Fruit fly (Drosophila melanogaster) whole organism, embryonic: ENCODE measurements around the gene Usp1.
A peak's percentile ranks its signal among the peaks of the same experiment; 100 is the strongest.

ENCODE experiments used
- Antp ChIP-seq: fragments of 200-800 bp; sonication (Bioruptor generic); optimal IDR thresholded peaks from 3 replicates; lab custom pipeline; 2016; ENCODE audit warnings: missing biosample characterization, missing genetic modification characterization
- CG10209 ChIP-seq: fragments of 200-800 bp; sonication (Bioruptor generic); optimal IDR thresholded peaks from 3 replicates; lab custom pipeline; 2017; ENCODE audit warnings: missing biosample characterization, mild to moderate bottlenecking, missing genetic modification characterization, missing genetic modification reagents
- CG10565 ChIP-seq: fragments of 200-800 bp; sonication (Bioruptor generic); optimal IDR thresholded peaks from 3 replicates; lab custom pipeline; 2016; ENCODE audit warnings: missing biosample characterization, mild to moderate bottlenecking, missing genetic modification characterization
- CG11398 ChIP-seq: fragments of 200-800 bp; sonication (Bioruptor generic); optimal IDR thresholded peaks from 2 replicates; lab custom pipeline; 2016; ENCODE audit warnings: missing biosample characterization, missing genetic modification characterization
- CG11560 ChIP-seq: fragments of 200-800 bp; sonication (Bioruptor generic); IDR thresholded peaks from 3 replicates; pipeline ENCODE4 v1.3.6; 2022; ENCODE audit warnings: missing biosample characterization, missing genetic modification characterization
- CG13287 ChIP-seq: fragments of 200-800 bp; sonication (Bioruptor generic); IDR thresholded peaks from 2 replicates; pipeline ENCODE4 v1.3.6; 2022; ENCODE audit warnings: missing biosample characterization, missing genetic modification characterization; ENCODE audit not compliant: partially characterized antibody
- CG1529 ChIP-seq: fragments of 200-800 bp; sonication (Bioruptor generic); optimal IDR thresholded peaks from 3 replicates; lab custom pipeline; 2018; ENCODE audit warnings: missing biosample characterization, missing genetic modification characterization
- CG16863 ChIP-seq: fragments of 200-800 bp; sonication (Bioruptor generic); optimal IDR thresholded peaks from 3 replicates; lab custom pipeline; 2016; ENCODE audit warnings: missing biosample characterization, missing genetic modification characterization
- CG17361 ChIP-seq: fragments of 200-800 bp; sonication (Bioruptor generic); IDR thresholded peaks from 3 replicates; pipeline ENCODE4 v1.3.6; 2022; ENCODE audit warnings: missing biosample characterization, missing genetic modification characterization
- CG18599 ChIP-seq: fragments of 200-800 bp; sonication (Bioruptor generic); optimal IDR thresholded peaks from 3 replicates; lab custom pipeline; 2017; ENCODE audit warnings: missing biosample characterization, missing genetic modification characterization, mild to moderate bottlenecking, moderate library complexity, missing genetic modification reagents
- CG31365 ChIP-seq: fragments of 200-800 bp; sonication (Bioruptor generic); optimal IDR thresholded peaks from 2 replicates; lab custom pipeline; 2018; ENCODE audit warnings: missing biosample characterization, mild to moderate bottlenecking, missing genetic modification characterization
- CG34422 ChIP-seq: fragments of 200-800 bp; sonication (Bioruptor generic); IDR thresholded peaks from 3 replicates; pipeline ENCODE4 v1.3.6; 2022; ENCODE audit warnings: missing biosample characterization, missing genetic modification characterization
- CG3726 ChIP-seq: fragments of 200-800 bp; sonication (Bioruptor generic); IDR thresholded peaks from 3 replicates; pipeline ENCODE4, ENCODE4 v1.3.6; 2022; ENCODE audit warnings: missing biosample characterization, missing genetic modification characterization
- CG4820 ChIP-seq: fragments of 200-800 bp; sonication (Bioruptor generic); optimal IDR thresholded peaks from 3 replicates; lab custom pipeline; 2016; ENCODE audit warnings: missing biosample characterization, missing genetic modification characterization
- CG6175 ChIP-seq: fragments of 200-800 bp; sonication (Bioruptor generic); IDR thresholded peaks from 3 replicates; pipeline ENCODE4 v1.3.6; 2022; ENCODE audit warnings: missing biosample characterization, missing genetic modification characterization
- CG6791 ChIP-seq: fragments of 200-800 bp; sonication (Bioruptor generic); IDR thresholded peaks from 3 replicates; pipeline ENCODE4 v1.3.6; 2022; ENCODE audit warnings: missing biosample characterization, missing genetic modification characterization; ENCODE audit not compliant: partially characterized antibody
- CG6854 ChIP-seq: fragments of 200-800 bp; sonication (Bioruptor generic); optimal IDR thresholded peaks from 3 replicates; lab custom pipeline; 2017; ENCODE audit warnings: missing biosample characterization, mild to moderate bottlenecking, missing genetic modification characterization
- CG7745 ChIP-seq: fragments of 200-800 bp; sonication (Bioruptor generic); optimal IDR thresholded peaks from 2 replicates; lab custom pipeline; 2018; ENCODE audit warnings: missing biosample characterization, mild to moderate bottlenecking, missing genetic modification characterization, moderate library complexity
- CG7786 ChIP-seq: fragments of 200-800 bp; sonication (Bioruptor generic); optimal IDR thresholded peaks from 2 replicates; lab custom pipeline; 2016; ENCODE audit warnings: missing biosample characterization, missing genetic modification characterization
- CG7839 ChIP-seq: fragments of 200-800 bp; sonication (Bioruptor generic); optimal IDR thresholded peaks from 3 replicates; lab custom pipeline; 2018; ENCODE audit warnings: missing biosample characterization, mild to moderate bottlenecking, missing genetic modification characterization, moderate library complexity
- CG7963 ChIP-seq: fragments of 200-800 bp; sonication (Bioruptor generic); IDR thresholded peaks from 3 replicates; pipeline ENCODE4 v1.3.6; 2022; ENCODE audit warnings: missing biosample characterization, missing genetic modification characterization; ENCODE audit not compliant: partially characterized antibody
- CG8924 ChIP-seq: fragments of 200-800 bp; optimal IDR thresholded peaks from 3 replicates; lab custom pipeline; 2019; ENCODE audit warnings: missing biosample characterization, mild to moderate bottlenecking, missing genetic modification characterization, moderate library complexity
- CG9932 ChIP-seq: fragments of 200-800 bp; sonication (Bioruptor generic); IDR thresholded peaks from 2 replicates; pipeline ENCODE4 v1.3.6; 2022; ENCODE audit warnings: missing biosample characterization, missing genetic modification characterization
- Dfd ChIP-seq, 2 experiments: fragments of >200 bp; optimal IDR thresholded peaks; 2 replicates each; lab custom pipeline; 2017; ENCODE audit warnings: missing biosample characterization in 2 of 2, missing genetic modification characterization in 2 of 2
- Dll ChIP-seq: fragments of 200-800 bp; sonication (Bioruptor generic); IDR thresholded peaks from 4 replicates; pipeline ENCODE4 v1.3.6; 2022; ENCODE audit warnings: missing biosample characterization, missing genetic modification characterization; ENCODE audit not compliant: partially characterized antibody
- Ets65A ChIP-seq: fragments of 200-800 bp; sonication (Bioruptor generic); peaks from one replicate; lab custom pipeline; 2016; ENCODE audit warnings: missing biosample characterization, missing genetic modification characterization
- Ets97D ChIP-seq: fragments of 200-800 bp; sonication (Bioruptor generic); optimal IDR thresholded peaks from 3 replicates; lab custom pipeline; 2016; ENCODE audit warnings: missing biosample characterization, missing genetic modification characterization
- Fer3 ChIP-seq: fragments of 200-800 bp; sonication (Bioruptor generic); optimal IDR thresholded peaks from 2 replicates; lab custom pipeline; 2018; ENCODE audit warnings: missing biosample characterization, mild to moderate bottlenecking, missing genetic modification characterization, moderate library complexity
- HmgD ChIP-seq: fragments of 200-800 bp; sonication (Bioruptor generic); optimal IDR thresholded peaks from 3 replicates; lab custom pipeline; 2016; ENCODE audit warnings: missing biosample characterization, missing genetic modification characterization
- Hmr ChIP-seq: fragments of 200-800 bp; sonication (Bioruptor generic); optimal IDR thresholded peaks from 3 replicates; lab custom pipeline; 2017; ENCODE audit warnings: mild to moderate bottlenecking, missing biosample characterization, missing genetic modification reagents, missing genetic modification characterization
- Hmx ChIP-seq: fragments of 200-800 bp; sonication (Bioruptor generic); optimal IDR thresholded peaks from 2 replicates; lab custom pipeline; 2016; ENCODE audit warnings: missing biosample characterization, missing genetic modification characterization
- Optix ChIP-seq: fragments of 200-800 bp; sonication (Bioruptor generic); IDR thresholded peaks from 3 replicates; pipeline ENCODE4 v1.3.6; 2022; ENCODE audit warnings: missing biosample characterization, missing genetic modification characterization
- ara ChIP-seq: fragments of 200-800 bp; sonication (Bioruptor generic); IDR thresholded peaks from 2 replicates; pipeline ENCODE4 v1.3.6; 2022; ENCODE audit warnings: missing biosample characterization, missing genetic modification characterization
- cad ChIP-seq: fragments of >200 bp; optimal IDR thresholded peaks from 2 replicates; lab custom pipeline; 2017; ENCODE audit warnings: missing biosample characterization, missing genetic modification characterization
- ci ChIP-seq: fragments of 200-800 bp; sonication (Bioruptor generic); IDR thresholded peaks from 3 replicates; pipeline ENCODE4 v1.3.6; 2022; ENCODE audit warnings: missing biosample characterization, missing genetic modification characterization
- crc ChIP-seq: fragments of 200-800 bp; sonication (Bioruptor generic); optimal IDR thresholded peaks from 2 replicates; lab custom pipeline; 2016; ENCODE audit warnings: missing biosample characterization, missing genetic modification characterization
- eve ChIP-seq, 2 experiments: fragments of >200 bp; optimal IDR thresholded peaks; 2 replicates each; lab custom pipeline; 2017; ENCODE audit warnings: missing biosample characterization in 2 of 2, missing genetic modification characterization in 2 of 2
- gce ChIP-seq: fragments of 200-800 bp; sonication (Bioruptor generic); IDR thresholded peaks from 3 replicates; pipeline ENCODE4 v1.3.6; 2022; ENCODE audit warnings: missing biosample characterization, missing genetic modification characterization
- gcm ChIP-seq: fragments of 200-800 bp; sonication (Bioruptor generic); optimal IDR thresholded peaks from 2 replicates; lab custom pipeline; 2019; ENCODE audit warnings: missing biosample characterization, mild to moderate bottlenecking, missing genetic modification characterization, moderate library complexity
- gsb-n ChIP-seq: fragments of 200-800 bp; sonication (Bioruptor generic); optimal IDR thresholded peaks from 3 replicates; lab custom pipeline; 2018; ENCODE audit warnings: missing biosample characterization, mild to moderate bottlenecking, missing genetic modification characterization
- ken ChIP-seq: fragments of 200-800 bp; sonication (Bioruptor generic); IDR thresholded peaks from 3 replicates; pipeline ENCODE4 v1.3.6; 2022; ENCODE audit warnings: missing biosample characterization, missing genetic modification characterization
- lola ChIP-seq, 3 experiments: fragments of >200 bp in 2 of 3; fragments of 200-800 bp in 1 of 3; sonication (Bioruptor generic) in 1 of 3; optimal IDR thresholded peaks; 2 replicates each; lab custom pipeline; 2017 to 2019; ENCODE audit warnings: missing biosample characterization in 3 of 3, missing genetic modification characterization in 3 of 3, mild to moderate bottlenecking in 1 of 3, moderate library complexity in 1 of 3
- odd ChIP-seq: fragments of 200-800 bp; sonication (Bioruptor generic); optimal IDR thresholded peaks from 2 replicates; lab custom pipeline; 2017; ENCODE audit warnings: missing biosample characterization, mild to moderate bottlenecking, missing genetic modification characterization
- onecut ChIP-seq: fragments of 200-800 bp; sonication (Bioruptor generic); IDR thresholded peaks from 2 replicates; pipeline ENCODE4 v1.3.6; 2022; ENCODE audit warnings: missing biosample characterization, missing genetic modification characterization
- psq ChIP-seq: fragments of 200-800 bp; sonication (Bioruptor generic); optimal IDR thresholded peaks from 2 replicates; lab custom pipeline; 2017; ENCODE audit warnings: missing biosample characterization, missing genetic modification characterization
- stc ChIP-seq: fragments of 200-800 bp; sonication (Bioruptor generic); IDR thresholded peaks from 2 replicates; pipeline ENCODE4 v1.3.6; 2022; ENCODE audit warnings: missing biosample characterization, missing genetic modification characterization
- stwl ChIP-seq: fragments of 200-800 bp; sonication (Bioruptor generic); optimal IDR thresholded peaks from 3 replicates; lab custom pipeline; 2018; ENCODE audit warnings: missing biosample characterization, mild to moderate bottlenecking, missing genetic modification characterization, moderate library complexity
- tna ChIP-seq: fragments of 200-800 bp; sonication (Bioruptor generic); IDR thresholded peaks from 2 replicates; pipeline ENCODE4 v1.3.6; 2022; ENCODE audit warnings: missing biosample characterization, missing genetic modification characterization; ENCODE audit not compliant: partially characterized antibody
- twi ChIP-seq: fragments of 200-800 bp; optimal IDR thresholded peaks from 2 replicates; lab custom pipeline; 2019; ENCODE audit warnings: missing biosample characterization, mild to moderate bottlenecking, missing genetic modification characterization, moderate library complexity

Gene Usp1

DNA sequence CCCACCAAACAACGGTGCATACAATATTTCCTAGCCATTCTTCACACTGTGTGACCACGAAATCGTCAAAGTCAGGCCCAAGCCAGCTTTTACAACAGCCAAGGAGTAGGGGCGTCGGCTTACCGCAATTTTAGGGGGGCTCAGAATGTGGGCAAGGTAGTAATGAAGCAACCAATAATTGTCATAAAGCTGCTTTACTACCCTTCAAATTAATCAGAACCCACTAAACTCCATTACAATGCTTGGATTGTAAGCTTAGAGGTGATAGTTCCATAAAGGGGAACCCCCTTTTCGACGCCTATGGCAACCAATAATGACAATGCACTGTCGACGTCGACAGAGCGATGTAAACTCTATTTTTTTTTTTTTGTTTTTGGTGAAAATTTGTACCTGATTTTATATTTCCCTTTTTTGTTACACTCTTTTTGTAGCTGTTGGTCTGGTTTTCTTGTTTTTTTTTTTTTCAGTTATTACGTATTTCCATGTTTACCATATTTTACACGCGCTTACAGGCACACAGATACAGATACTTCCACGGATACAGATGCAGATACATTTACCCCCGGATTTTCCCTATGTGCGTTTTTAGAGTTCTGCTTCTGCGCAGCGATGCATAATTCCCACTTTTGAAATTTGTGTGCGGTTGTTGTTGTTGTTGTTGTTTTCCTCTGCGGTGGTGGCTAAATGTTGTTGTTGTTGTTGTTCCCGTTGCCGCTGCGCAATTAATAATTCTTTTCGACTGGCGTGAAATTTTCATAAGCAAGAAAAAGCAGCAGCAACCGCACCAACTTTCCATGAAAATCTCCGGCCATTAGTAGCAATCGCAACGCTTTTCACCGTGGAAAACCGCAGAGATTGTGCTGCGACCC is 24.1 kb upstream of the Usp1 start (continued):
- TF ChIP-seq eve (GFP tag; optimal IDR thresholded peaks at IDR 0.05; lab: Kevin White, UChicago), result peak in 1 of 2 experiments; percentile 94
- TF ChIP-seq CG4820 (GFP tag; lab: Kevin White, UChicago), result peak; percentile 83
- TF ChIP-seq CG6175 (GFP tag; lab: Robert Waterston, UW), result no peak
- TF ChIP-seq Ets65A (GFP tag; lab: Kevin White, UChicago), result peak; percentile 92
- peak in 1 of 3 experiments; percentile 80 for TF ChIP-seq lola (GFP tag; optimal IDR thresholded peaks at IDR 0.05; lab: Kevin White, UChicago)
- no peak for TF ChIP-seq Dll (GFP tag; lab: Robert Waterston, UW)
- no peak for TF ChIP-seq Dfd (GFP tag; optimal IDR thresholded peaks at IDR 0.05; lab: Kevin White, UChicago)
- peak; percentile 79 for TF ChIP-seq stc (GFP tag; lab: Robert Waterston, UW)
- TF ChIP-seq twi, result peak; percentile 40
- no peak for TF ChIP-seq CG6791 (GFP tag; lab: Robert Waterston, UW)
- no peak for TF ChIP-seq CG13287 (GFP tag; lab: Robert Waterston, UW)
- peak; percentile 33 for TF ChIP-seq CG7786 (GFP tag; lab: Kevin White, UChicago)
- TF ChIP-seq Hmr (GFP tag; lab: Kevin White, UChicago), result peak; percentile 16
- TF ChIP-seq CG16863, result peak; percentile 79
- no peak for TF ChIP-seq tna
- peak; percentile 72 for TF ChIP-seq gcm (GFP tag; lab: Kevin White, UChicago)
- peak; percentile 41 for TF ChIP-seq CG31365 (tag; lab: Kevin White, UChicago)
- no peak for TF ChIP-seq Hmx (GFP tag; lab: Kevin White, UChicago)
- peak; percentile 72 for TF ChIP-seq onecut (GFP tag; lab: Robert Waterston, UW)
- TF ChIP-seq CG17361 (GFP tag; lab: Robert Waterston, UW), result peak; percentile 87
- TF ChIP-seq CG18599 (GFP tag; lab: Kevin White, UChicago), result peak; percentile 71
- TF ChIP-seq cad (GFP tag; lab: Kevin White, UChicago), result no peak
- peak; percentile 81 for TF ChIP-seq CG34422 (GFP tag; lab: Robert Waterston, UW)
- TF ChIP-seq CG9932 (GFP tag; lab: Robert Waterston, UW), result no peak
- TF ChIP-seq CG10565 (GFP tag; lab: Kevin White, UChicago), result peak; percentile 24
- TF ChIP-seq odd (GFP tag; lab: Kevin White, UChicago), result peak; percentile 61
- peak; percentile 68 for TF ChIP-seq CG10209 (GFP tag; lab: Kevin White, UChicago)
- peak; percentile 27 for TF ChIP-seq crc
- no peak for TF ChIP-seq CG7745 (tag; lab: Kevin White, UChicago)
- TF ChIP-seq CG1529 (GFP tag; lab: Kevin White, UChicago), result peak; percentile 80
- no peak for TF ChIP-seq HmgD (GFP tag; lab: Kevin White, UChicago)
- peak; percentile 72; the same call in 1 of the 3 replicates for TF ChIP-seq CG3726 (GFP tag; lab: Robert Waterston, UW)
- TF ChIP-seq psq, result peak; percentile 18
- peak; percentile 46 for TF ChIP-seq Fer3 (tag; lab: Kevin White, UChicago)
- TF ChIP-seq Antp (GFP tag; lab: Kevin White, UChicago), result peak; percentile 79
- peak; percentile 28 for TF ChIP-seq CG6854 (GFP tag; lab: Kevin White, UChicago)
- TF ChIP-seq Optix (GFP tag; lab: Robert Waterston, UW), result peak; percentile 82
- peak; percentile 85 for TF ChIP-seq ara (GFP tag; lab: Robert Waterston, UW)
- no peak for TF ChIP-seq stwl (tag; lab: Kevin White, UChicago)
- TF ChIP-seq CG8924 (tag; lab: Kevin White, UChicago), result peak; percentile 77
- TF ChIP-seq CG11398 (GFP tag; lab: Kevin White, UChicago), result peak; percentile 75
- 0 out of 3 replicates have a peak, but pooled peaks have one; percentile 44 for TF ChIP-seq CG11560
- peak; percentile 27 for TF ChIP-seq Ets97D (GFP tag; lab: Kevin White, UChicago)
- TF ChIP-seq gce (GFP tag; lab: Robert Waterston, UW), result peak; percentile 76
- peak; percentile 69 for TF ChIP-seq gsb-n
- TF ChIP-seq ken (GFP tag; lab: Robert Waterston, UW), result peak; percentile 80
- peak; percentile 81 for TF ChIP-seq CG7839
- no peak for TF ChIP-seq CG7963 (GFP tag; lab: Robert Waterston, UW)
- TF ChIP-seq ci, result peak; percentile 92
